Worm (Caenorhabditis elegans): ENCODE results near the gene ubxn-2.

- TF ChIP-seq rec-8 (tag; optimal IDR thresholded peaks at IDR 0.05) (no peak), unc-62 (GFP tag; optimal IDR thresholded peaks at IDR 0.05) (no peak), dpl-1 (GFP tag; optimal IDR thresholded peaks at IDR 0.05) (no peak), F57A8.1 (GFP tag; optimal IDR thresholded peaks at IDR 0.05) (no peak), lag-1 (GFP tag; IDR thresholded peaks at IDR 0.05) (no peak), xnd-1 (tag; optimal IDR thresholded peaks at IDR 0.05) (no peak), egl-44 (GFP tag; IDR thresholded peaks at IDR 0.05) (no peak), ama-1 (optimal IDR thresholded peaks at IDR 0.05) (peak; percentile 67), ama-1 (GFP tag; optimal IDR thresholded peaks at IDR 0.05) (no peak), T26A5.8 (tag; optimal IDR thresholded peaks at IDR 0.05) (peak; percentile 28), ets-4 (GFP tag; optimal IDR thresholded peaks at IDR 0.05) (no peak), F57C9.4 (tag; optimal IDR thresholded peaks at IDR 0.05) (no peak), mes-4 (tag; optimal IDR thresholded peaks at IDR 0.05) (no peak), lsy-27 (tag; optimal IDR thresholded peaks at IDR 0.05; ENCODE audit: borderline replicate concordance, insufficient read depth) (no peak)
Measured at ce11 chrIV:2710203-2710935, 15.2 kb downstream of the ubxn-2 start, which contains the start of gene Y94H6A.10.
